Fruit fly (Drosophila melanogaster): ENCODE results near the gene Icmt.

The Icmt gene

DNA sequence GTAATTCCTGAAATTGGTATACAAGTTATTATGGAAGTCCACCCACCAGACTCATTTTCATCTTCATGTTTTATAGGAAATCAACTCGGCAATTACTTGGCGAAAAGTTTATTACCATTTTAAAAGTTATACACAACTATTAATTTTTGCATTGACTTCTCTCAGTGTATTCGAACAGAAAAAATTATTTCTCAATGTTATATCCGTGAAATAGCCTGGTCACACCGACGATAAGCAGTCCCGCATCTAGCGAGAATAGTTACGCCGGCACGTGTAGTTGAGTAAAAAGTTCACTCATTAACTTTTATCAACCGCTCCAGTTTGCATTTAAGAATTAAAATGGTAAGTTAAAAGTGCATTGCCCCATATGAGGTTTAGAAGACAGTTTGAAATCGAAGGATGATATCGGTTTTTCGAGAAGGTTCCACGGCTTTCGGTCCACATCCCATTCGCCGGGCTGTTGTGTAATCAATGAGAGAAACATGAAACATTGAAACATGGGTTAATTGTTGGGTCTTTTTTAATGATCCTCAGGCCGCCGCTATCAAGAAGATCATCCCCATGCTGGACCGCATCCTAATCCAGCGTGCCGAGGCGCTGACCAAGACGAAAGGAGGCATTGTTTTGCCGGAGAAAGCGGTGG is 2.1 kb upstream of the Icmt start, which contains the start of gene CG11267 (continued):
- TF ChIP-seq CkIIα-i1 (GFP tag; IDR thresholded peaks at IDR 0.05), result peak; percentile 55; the same call in 1 of the 2 replicates
- peak; percentile 90 for TF ChIP-seq H2.0 (GFP tag; IDR thresholded peaks at IDR 0.05)
- TF ChIP-seq ERR (GFP tag; optimal IDR thresholded peaks at IDR 0.05), result peak; percentile 33
- no peak for TF ChIP-seq CG14965 (GFP tag; optimal IDR thresholded peaks at IDR 0.05; ENCODE audit: borderline replicate concordance)
- TF ChIP-seq CG13123 (GFP tag; optimal IDR thresholded peaks at IDR 0.05), result peak; percentile 49
- peak; percentile 50 for TF ChIP-seq Dref (GFP tag; IDR thresholded peaks at IDR 0.05)
- peak; percentile 83 for TF ChIP-seq CG12769 (tag; optimal IDR thresholded peaks at IDR 0.05)
- TF ChIP-seq CG9437 (GFP tag; optimal IDR thresholded peaks at IDR 0.05), result peak; percentile 18
- TF ChIP-seq sc (optimal IDR thresholded peaks at IDR 0.05), result no peak
- peak; percentile 26 for TF ChIP-seq sc (GFP tag; optimal IDR thresholded peaks at IDR 0.05)
- TF ChIP-seq cato (GFP tag; optimal IDR thresholded peaks at IDR 0.05; ENCODE audit: borderline replicate concordance), result peak; percentile 66
- peak; percentile 59 for TF ChIP-seq CrebB (tag; optimal IDR thresholded peaks at IDR 0.05)
- TF ChIP-seq Bdp1 (GFP tag; optimal IDR thresholded peaks at IDR 0.05), result peak; percentile 56
- peak; percentile 60 for TF ChIP-seq CG1529 (GFP tag; optimal IDR thresholded peaks at IDR 0.05)
- peak; percentile 78 for TF ChIP-seq row (GFP tag; IDR thresholded peaks at IDR 0.05)
- peak; percentile 91 for TF ChIP-seq H15 (GFP tag; IDR thresholded peaks at IDR 0.05)
- 0 out of 3 replicates have a peak, but pooled peaks have one; percentile 35 for TF ChIP-seq Opbp (GFP tag; IDR thresholded peaks at IDR 0.05; ENCODE audit: partially characterized antibody)
- TF ChIP-seq stc (GFP tag; IDR thresholded peaks at IDR 0.05), result peak; percentile 94
- peak; percentile 84 for TF ChIP-seq bcd (GFP tag; optimal IDR thresholded peaks at IDR 0.05)
- no peak for TF ChIP-seq pros (GFP tag; optimal IDR thresholded peaks at IDR 0.05)
- peak; percentile 82 for TF ChIP-seq CG14710 (tag; optimal IDR thresholded peaks at IDR 0.05)
- peak; percentile 94 for TF ChIP-seq Ada2b (GFP tag; IDR thresholded peaks at IDR 0.05)
- peak; percentile 71 for TF ChIP-seq MTF-1 (GFP tag; optimal IDR thresholded peaks at IDR 0.05; ENCODE audit: borderline replicate concordance)
- TF ChIP-seq ind (GFP tag; optimal IDR thresholded peaks at IDR 0.05), result peak; percentile 89
- TF ChIP-seq tio (GFP tag; optimal IDR thresholded peaks at IDR 0.05), result peak; percentile 65
- TF ChIP-seq CG17829 (tag; optimal IDR thresholded peaks at IDR 0.05), result peak; percentile 75
- no peak for TF ChIP-seq chinmo (GFP tag; IDR thresholded peaks at IDR 0.05; ENCODE audit: partially characterized antibody)
- peak; percentile 88 for TF ChIP-seq Fer1 (GFP tag; optimal IDR thresholded peaks at IDR 0.05)
- peak; percentile 82 for TF ChIP-seq Hsf (GFP tag; optimal IDR thresholded peaks at IDR 0.05)
- peak; percentile 39 for TF ChIP-seq B-H2 (GFP tag; optimal IDR thresholded peaks at IDR 0.05)
- TF ChIP-seq CG4617 (GFP tag; optimal IDR thresholded peaks at IDR 0.05; ENCODE audit: borderline replicate concordance), result peak; percentile 31
- TF ChIP-seq Deaf1 (tag; optimal IDR thresholded peaks at IDR 0.05), result peak; percentile 55
- peak; percentile 79 for TF ChIP-seq CG12744 (GFP tag; optimal IDR thresholded peaks at IDR 0.05)
- peak; percentile 77 to 99 for TF ChIP-seq Pdp1 (GFP tag; optimal IDR thresholded peaks at IDR 0.05)
- 0 out of 2 replicates have a peak, but pooled peaks have one; percentile 14 for TF ChIP-seq crol (GFP tag; IDR thresholded peaks at IDR 0.05)
- peak; percentile 66 for TF ChIP-seq sr (GFP tag; IDR thresholded peaks at IDR 0.05)
- peak; percentile 70 for TF ChIP-seq CG10321 (GFP tag; IDR thresholded peaks at IDR 0.05)
- TF ChIP-seq Dek (tag; optimal IDR thresholded peaks at IDR 0.05), result peak; percentile 85
- TF ChIP-seq MBD-R2 (GFP tag; IDR thresholded peaks at IDR 0.05), result peak; percentile 80; the same call in 1 of the 2 replicates
- TF ChIP-seq oc (tag; optimal IDR thresholded peaks at IDR 0.05), result peak; percentile 54
- no peak for TF ChIP-seq mld (GFP tag; IDR thresholded peaks at IDR 0.05; ENCODE audit: partially characterized antibody)
- TF ChIP-seq stwl (tag; optimal IDR thresholded peaks at IDR 0.05), result peak; percentile 35
- TF ChIP-seq Antp (GFP tag; optimal IDR thresholded peaks at IDR 0.05), result peak; percentile 69
- TF ChIP-seq Dbx (GFP tag; IDR thresholded peaks at IDR 0.05), result peak; percentile 93
- TF ChIP-seq CG6175 (GFP tag; IDR thresholded peaks at IDR 0.05), result peak; percentile 82
- TF ChIP-seq jigr1 (GFP tag; IDR thresholded peaks at IDR 0.05), result peak; percentile 5; the same call in 1 of the 3 replicates
- peak; percentile 74 for TF ChIP-seq ATbp (GFP tag; optimal IDR thresholded peaks at IDR 0.05)
- TF ChIP-seq CG31388 (GFP tag; optimal IDR thresholded peaks at IDR 0.05), result peak; percentile 81
- peak; percentile 85 for TF ChIP-seq CG17361 (GFP tag; IDR thresholded peaks at IDR 0.05)

Measured in whole organism, embryonic.